Worm (Caenorhabditis elegans) whole organism, midembryonic: Measurements from ENCODE around the gene C06C3.7.

Experiments used
- T22C8.4 ChIP-seq: fragments of 200-800 bp; sonication (Bioruptor generic); IDR thresholded peaks from 2 replicates; pipeline ENCODE4 v1.3.6; 2022; ENCODE audit warnings: missing genetic modification characterization, missing compliant biosample characterization
- cog-1 ChIP-seq: sonication (generic microtip); optimal IDR thresholded peaks from 2 replicates; lab custom pipeline; 2016; ENCODE audit warnings: missing genetic modification characterization, missing compliant biosample characterization
- flt-1 ChIP-seq: fragments of 200-800 bp; sonication (Bioruptor generic); IDR thresholded peaks from 2 replicates; pipeline ENCODE4 v1.3.6; 2022; ENCODE audit warnings: missing genetic modification characterization, missing compliant biosample characterization
- klf-2 ChIP-seq: fragments of 200-800 bp; sonication (Bioruptor generic); conservative IDR thresholded peaks from 2 replicates; pipeline ENCODE4 v1.3.6; 2022; ENCODE audit warnings: missing genetic modification reagents, missing genetic modification characterization, missing compliant biosample characterization
- med-1 ChIP-seq: sonication (generic microtip); optimal IDR thresholded peaks from 2 replicates; lab custom pipeline; 2017; ENCODE audit warnings: missing genetic modification characterization, mild to moderate bottlenecking, missing compliant biosample characterization, antibody characterized with exemption, missing genetic modification reagents; ENCODE audit not compliant: insufficient read depth
- ref-1 ChIP-seq: fragments of 200-800 bp; sonication (Bioruptor generic); conservative IDR thresholded peaks from 2 replicates; pipeline ENCODE4 v1.3.6; 2022; ENCODE audit warnings: missing genetic modification reagents, missing genetic modification characterization, missing compliant biosample characterization
- tab-1 ChIP-seq: fragments of 200-800 bp; sonication (Bioruptor generic); IDR thresholded peaks from 2 replicates; pipeline ENCODE4 v1.3.6; 2022; ENCODE audit warnings: missing genetic modification characterization, missing compliant biosample characterization
- ztf-23 ChIP-seq: fragments of 200-800 bp; sonication (Bioruptor generic); IDR thresholded peaks from 2 replicates; pipeline ENCODE4 v1.3.6; 2022; ENCODE audit warnings: missing genetic modification reagents, missing genetic modification characterization, missing compliant biosample characterization
- ztf-29 ChIP-seq: fragments of 200-800 bp; sonication (Bioruptor generic); IDR thresholded peaks from 2 replicates; pipeline ENCODE4 v1.3.6; 2022; ENCODE audit warnings: missing genetic modification reagents, missing genetic modification characterization, missing compliant biosample characterization

C06C3.7 gene

ce11 chrII:9418065-9418567, 32.8 kb downstream of the C06C3.7 start, which contains the start of the genes M176.4 and M176.16:
Gene M176.4 (plus strand): TSS chrII:9418365.
Gene M176.16 (plus strand): TSS chrII:9418517.
- no peak for TF ChIP-seq ztf-23 (GFP tag; lab: Robert Waterston, UW)
- TF ChIP-seq tab-1 (GFP tag; lab: Robert Waterston, UW), result no peak
- TF ChIP-seq flt-1 (GFP tag; lab: Robert Waterston, UW), result no peak
- TF ChIP-seq T22C8.4 (GFP tag; lab: Robert Waterston, UW), result no peak
- no peak for TF ChIP-seq cog-1 (tag; lab: Kevin White, UChicago)
- no peak for TF ChIP-seq klf-2 (GFP tag; lab: Robert Waterston, UW)
- no peak for TF ChIP-seq med-1 (GFP tag; lab: Kevin White, UChicago)
- TF ChIP-seq ref-1 (GFP tag; lab: Robert Waterston, UW), result no peak

- TF ChIP-seq cog-1 (tag; lab: Kevin White, UChicago) (no peak), klf-2 (GFP tag; lab: Robert Waterston, UW) (no peak), ztf-29 (GFP tag; lab: Robert Waterston, UW) (no peak), tab-1 (GFP tag; lab: Robert Waterston, UW) (no peak), ztf-23 (GFP tag; lab: Robert Waterston, UW) (no peak)
Measured at ce11 chrII:9418843-9419532, 33.6 kb downstream of the C06C3.7 start.

ce11 chrII:9421969-9422368, 36.6 kb downstream of the C06C3.7 start, which contains the start of gene M176.11:
Gene M176.11 (plus strand): TSS chrII:9422269.
- no peak for TF ChIP-seq ztf-29 (GFP tag; lab: Robert Waterston, UW)
- TF ChIP-seq flt-1 (GFP tag; lab: Robert Waterston, UW), result no peak
- no peak for TF ChIP-seq ref-1 (GFP tag; lab: Robert Waterston, UW)
- no peak for TF ChIP-seq ztf-23 (GFP tag; lab: Robert Waterston, UW)
- no peak for TF ChIP-seq cog-1 (tag; lab: Kevin White, UChicago)
- TF ChIP-seq klf-2 (GFP tag; lab: Robert Waterston, UW), result no peak
- no peak for TF ChIP-seq tab-1 (GFP tag; lab: Robert Waterston, UW)
- no peak for TF ChIP-seq med-1 (GFP tag; lab: Kevin White, UChicago)
- TF ChIP-seq T22C8.4 (GFP tag; lab: Robert Waterston, UW), result no peak

- TF ChIP-seq ztf-29 (GFP tag; lab: Robert Waterston, UW) (no peak), med-1 (GFP tag; lab: Kevin White, UChicago) (no peak), flt-1 (GFP tag; lab: Robert Waterston, UW) (no peak), ztf-23 (GFP tag; lab: Robert Waterston, UW) (no peak), ref-1 (GFP tag; lab: Robert Waterston, UW) (no peak), cog-1 (tag; lab: Kevin White, UChicago) (no peak), klf-2 (GFP tag; lab: Robert Waterston, UW) (no peak)
Measured at ce11 chrII:9426076-9426475, 40.7 kb downstream of the C06C3.7 start, which contains the start of gene M176.10. Gene M176.10 (minus strand): TSS chrII:9426176.

- TF ChIP-seq T22C8.4 (GFP tag; lab: Robert Waterston, UW), result no peak
- TF ChIP-seq cog-1 (tag; lab: Kevin White, UChicago), result no peak
- no peak for TF ChIP-seq ref-1 (GFP tag; lab: Robert Waterston, UW)
- no peak for TF ChIP-seq ztf-29 (GFP tag; lab: Robert Waterston, UW)
- no peak for TF ChIP-seq ztf-23 (GFP tag; lab: Robert Waterston, UW)
- no peak for TF ChIP-seq med-1 (GFP tag; lab: Kevin White, UChicago)
- no peak for TF ChIP-seq tab-1 (GFP tag; lab: Robert Waterston, UW)
- no peak for TF ChIP-seq flt-1 (GFP tag; lab: Robert Waterston, UW)
- TF ChIP-seq klf-2 (GFP tag; lab: Robert Waterston, UW), result no peak
Measured at ce11 chrII:9427644-9428043, 42.3 kb downstream of the C06C3.7 start, which contains the start of gene M176.5. Gene M176.5 (minus strand): TSS chrII:9427744.

ce11 chrII:9431119-9431518, 45.8 kb downstream of the C06C3.7 start:
- no peak for TF ChIP-seq ztf-23 (GFP tag; lab: Robert Waterston, UW)
- TF ChIP-seq T22C8.4 (GFP tag; lab: Robert Waterston, UW), result no peak
- no peak for TF ChIP-seq cog-1 (tag; lab: Kevin White, UChicago)
- TF ChIP-seq flt-1 (GFP tag; lab: Robert Waterston, UW), result no peak
- no peak for TF ChIP-seq ztf-29 (GFP tag; lab: Robert Waterston, UW)
- no peak for TF ChIP-seq tab-1 (GFP tag; lab: Robert Waterston, UW)
- no peak for TF ChIP-seq klf-2 (GFP tag; lab: Robert Waterston, UW)

- TF ChIP-seq klf-2 (GFP tag; lab: Robert Waterston, UW), result no peak
- TF ChIP-seq ref-1 (GFP tag; lab: Robert Waterston, UW), result no peak
- no peak for TF ChIP-seq flt-1 (GFP tag; lab: Robert Waterston, UW)
- TF ChIP-seq T22C8.4 (GFP tag; lab: Robert Waterston, UW), result no peak
- no peak for TF ChIP-seq cog-1 (tag; lab: Kevin White, UChicago)
- TF ChIP-seq ztf-23 (GFP tag; lab: Robert Waterston, UW), result no peak
- TF ChIP-seq ztf-29 (GFP tag; lab: Robert Waterston, UW), result no peak
- TF ChIP-seq tab-1 (GFP tag; lab: Robert Waterston, UW), result no peak
- TF ChIP-seq med-1 (GFP tag; lab: Kevin White, UChicago), result no peak
Measured at ce11 chrII:9433609-9434008, 48.3 kb downstream of the C06C3.7 start, which contains the start of gene kin-15. Gene kin-15 (minus strand): TSS chrII:9433709.

- TF ChIP-seq ref-1 (GFP tag; lab: Robert Waterston, UW), result no peak
- no peak for TF ChIP-seq flt-1 (GFP tag; lab: Robert Waterston, UW)
- no peak for TF ChIP-seq cog-1 (tag; lab: Kevin White, UChicago)
- no peak for TF ChIP-seq med-1 (GFP tag; lab: Kevin White, UChicago)
- TF ChIP-seq klf-2 (GFP tag; lab: Robert Waterston, UW), result no peak
- TF ChIP-seq tab-1 (GFP tag; lab: Robert Waterston, UW), result no peak
Measured at ce11 chrII:9436009-9436408, 50.7 kb downstream of the C06C3.7 start, which contains the start of gene kin-16. Gene kin-16 (minus strand): TSS chrII:9436109.
